Worm (Caenorhabditis elegans) whole organism, L2 larva: Measurements from ENCODE around the gene ZK1307.8.

ENCODE experiments used
- C34F6.9 ChIP-seq: fragments of 150-350 bp; optimal IDR thresholded peaks from 2 replicates; lab custom pipeline; 2014; ENCODE audit warnings: missing biosample characterization, missing genetic modification characterization
- F13H6.1 ChIP-seq: sonication (generic microtip); optimal IDR thresholded peaks from 2 replicates; lab custom pipeline; 2016; ENCODE audit warnings: missing genetic modification characterization, missing compliant biosample characterization
- R02D3.7 ChIP-seq: fragments of 150-350 bp; optimal IDR thresholded peaks from 2 replicates; lab custom pipeline; 2014; ENCODE audit warnings: missing biosample characterization, missing genetic modification characterization
- Y55F3AM.14 ChIP-seq: fragments of 200-800 bp; sonication (Bioruptor generic); optimal IDR thresholded peaks from 2 replicates; lab custom pipeline; 2018; ENCODE audit warnings: mild to moderate bottlenecking, missing genetic modification characterization, missing compliant biosample characterization
- ZK546.5 ChIP-seq: sonication (generic microtip); optimal IDR thresholded peaks from 2 replicates; lab custom pipeline; 2017; ENCODE audit warnings: missing biosample characterization, missing genetic modification characterization
- alr-1 ChIP-seq: fragments of 150-350 bp; optimal IDR thresholded peaks from 2 replicates; lab custom pipeline; 2014; ENCODE audit warnings: missing biosample characterization, missing genetic modification characterization
- aly-2 ChIP-seq: fragments of 150-350 bp; optimal IDR thresholded peaks from 2 replicates; lab custom pipeline; 2014; ENCODE audit warnings: missing biosample characterization, missing genetic modification characterization
- ama-1 ChIP-seq: fragments of 150-350 bp; optimal IDR thresholded peaks from 2 replicates; lab custom pipeline; 2018; ENCODE audit warnings: inconsistent platforms
- blmp-1 ChIP-seq: sonication (generic microtip); optimal IDR thresholded peaks from 2 replicates; lab custom pipeline; 2017; ENCODE audit warnings: missing genetic modification characterization, mild to moderate bottlenecking, missing compliant biosample characterization, antibody characterized with exemption, moderate library complexity; ENCODE audit not compliant: insufficient read depth
- ceh-16 ChIP-seq: fragments of 150-350 bp; optimal IDR thresholded peaks from 2 replicates; lab custom pipeline; 2014; ENCODE audit warnings: missing biosample characterization, missing genetic modification characterization
- ceh-82 ChIP-seq: fragments of 150-350 bp; optimal IDR thresholded peaks from 2 replicates; lab custom pipeline; 2014; ENCODE audit warnings: missing biosample characterization, missing genetic modification characterization
- crh-2 ChIP-seq: sonication (generic microtip); optimal IDR thresholded peaks from 2 replicates; lab custom pipeline; 2017; ENCODE audit warnings: missing biosample characterization, missing genetic modification characterization
- dmd-4 ChIP-seq: sonication (generic microtip); optimal IDR thresholded peaks from 2 replicates; lab custom pipeline; 2017; ENCODE audit warnings: missing biosample characterization, missing genetic modification characterization
- egl-27 ChIP-seq: sonication (generic microtip); optimal IDR thresholded peaks from 3 replicates; lab custom pipeline; 2017; ENCODE audit warnings: missing biosample characterization, missing genetic modification reagents, missing genetic modification characterization
- elt-1 ChIP-seq: fragments of 150-350 bp; optimal IDR thresholded peaks from 2 replicates; lab custom pipeline; 2014; ENCODE audit warnings: missing biosample characterization, missing genetic modification characterization
- elt-3 ChIP-seq: sonication (generic microtip); optimal IDR thresholded peaks from 2 replicates; lab custom pipeline; 2017; ENCODE audit warnings: missing biosample characterization, missing genetic modification characterization
- fos-1 ChIP-seq: fragments of 150-350 bp; optimal IDR thresholded peaks from 2 replicates; lab custom pipeline; 2014; ENCODE audit warnings: missing biosample characterization, missing genetic modification characterization
- gmeb-1 ChIP-seq: fragments of 150-350 bp; optimal IDR thresholded peaks from 2 replicates; lab custom pipeline; 2014; ENCODE audit warnings: missing biosample characterization, missing genetic modification characterization
- lin-11 ChIP-seq: fragments of 150-350 bp; sonication (generic microtip); optimal IDR thresholded peaks from 2 replicates; lab custom pipeline; 2014; ENCODE audit warnings: missing biosample characterization, missing genetic modification characterization, inconsistent platforms, mixed read lengths
- lin-13 ChIP-seq: fragments of 150-350 bp; optimal IDR thresholded peaks from 2 replicates; lab custom pipeline; 2014; ENCODE audit warnings: missing biosample characterization, missing genetic modification reagents, missing genetic modification characterization
- lin-39 ChIP-seq: fragments of 150-350 bp; optimal IDR thresholded peaks from 2 replicates; lab custom pipeline; 2014; ENCODE audit warnings: missing biosample characterization, missing genetic modification reagents, missing genetic modification characterization
- lsy-2 ChIP-seq, 2 experiments: fragments of 150-350 bp in 1 of 2; sonication (generic microtip) in 1 of 2; optimal IDR thresholded peaks; 2 replicates each; lab custom pipeline; 2014 to 2017; ENCODE audit warnings: missing biosample characterization in 2 of 2, missing genetic modification characterization in 2 of 2
- mab-5 ChIP-seq: fragments of 150-350 bp; optimal IDR thresholded peaks from 2 replicates; lab custom pipeline; 2014; ENCODE audit warnings: missing biosample characterization, missing genetic modification characterization
- mbf-1 ChIP-seq: sonication (generic microtip); optimal IDR thresholded peaks from 2 replicates; lab custom pipeline; 2017; ENCODE audit warnings: missing biosample characterization, missing genetic modification characterization
- mdl-1 ChIP-seq, 2 experiments: fragments of 150-350 bp in 1 of 2; sonication (generic microtip) in 1 of 2; optimal IDR thresholded peaks; 2 replicates each; lab custom pipeline; 2017; ENCODE audit warnings: missing biosample characterization in 2 of 2, missing genetic modification characterization in 2 of 2
- nhr-10 ChIP-seq: sonication (generic microtip); optimal IDR thresholded peaks from 2 replicates; lab custom pipeline; 2017; ENCODE audit warnings: missing biosample characterization, missing genetic modification characterization
- nhr-11 ChIP-seq: fragments of 150-350 bp; optimal IDR thresholded peaks from 2 replicates; lab custom pipeline; 2014; ENCODE audit warnings: missing biosample characterization, missing genetic modification characterization
- nhr-129 ChIP-seq: fragments of 150-350 bp; optimal IDR thresholded peaks from 2 replicates; lab custom pipeline; 2014; ENCODE audit warnings: missing biosample characterization, missing genetic modification characterization
- nhr-21 ChIP-seq: fragments of 150-350 bp; optimal IDR thresholded peaks from 2 replicates; lab custom pipeline; 2014; ENCODE audit warnings: missing biosample characterization, missing genetic modification characterization
- nhr-23 ChIP-seq: fragments of 150-350 bp; optimal IDR thresholded peaks from 2 replicates; lab custom pipeline; 2014; ENCODE audit warnings: missing biosample characterization, missing genetic modification reagents, missing genetic modification characterization
- nhr-237 ChIP-seq: fragments of 150-350 bp; optimal IDR thresholded peaks from 2 replicates; lab custom pipeline; 2014; ENCODE audit warnings: missing biosample characterization, missing genetic modification characterization
- nhr-25 ChIP-seq: fragments of 150-350 bp; sonication (generic microtip); optimal IDR thresholded peaks from 3 replicates; lab custom pipeline; 2014; ENCODE audit warnings: missing biosample characterization, missing genetic modification characterization
- nhr-6 ChIP-seq: fragments of 150-350 bp; optimal IDR thresholded peaks from 2 replicates; lab custom pipeline; 2014; ENCODE audit warnings: missing biosample characterization, missing genetic modification characterization
- nhr-77 ChIP-seq: fragments of 150-350 bp; optimal IDR thresholded peaks from 2 replicates; lab custom pipeline; 2014; ENCODE audit warnings: missing biosample characterization, missing genetic modification characterization
- peb-1 ChIP-seq: fragments of 150-350 bp; optimal IDR thresholded peaks from 2 replicates; lab custom pipeline; 2014; ENCODE audit warnings: missing biosample characterization, missing genetic modification characterization
- sem-4 ChIP-seq: fragments of 150-350 bp; optimal IDR thresholded peaks from 2 replicates; lab custom pipeline; 2014; ENCODE audit warnings: missing biosample characterization, missing genetic modification reagents, missing genetic modification characterization
- skn-1 ChIP-seq: sonication (generic microtip); optimal IDR thresholded peaks from 2 replicates; lab custom pipeline; 2017; ENCODE audit warnings: missing biosample characterization, missing genetic modification characterization
- sma-3 ChIP-seq: sonication (generic microtip); optimal IDR thresholded peaks from 2 replicates; lab custom pipeline; 2016; ENCODE audit warnings: missing genetic modification reagents, missing genetic modification characterization, missing compliant biosample characterization
- sma-9 ChIP-seq, 2 experiments: fragments of 150-350 bp in 1 of 2; sonication (generic microtip) in 1 of 2; optimal IDR thresholded peaks; 2 replicates each; lab custom pipeline; 2014 to 2016; ENCODE audit warnings: missing genetic modification characterization in 2 of 2, mild to moderate bottlenecking in 1 of 2, missing biosample characterization in 1 of 2, missing compliant biosample characterization in 1 of 2, missing genetic modification reagents in 1 of 2, moderate library complexity in 1 of 2
- snpc-4 ChIP-seq: fragments of 150-350 bp; optimal IDR thresholded peaks from 2 replicates; lab custom pipeline; 2014; ENCODE audit warnings: missing biosample characterization, missing genetic modification characterization
- unc-39 ChIP-seq: fragments of 150-350 bp; optimal IDR thresholded peaks from 2 replicates; lab custom pipeline; 2014; ENCODE audit warnings: missing biosample characterization, missing genetic modification characterization
- unc-55 ChIP-seq: fragments of 150-350 bp; sonication (generic microtip); optimal IDR thresholded peaks from 3 replicates; lab custom pipeline; 2014; ENCODE audit warnings: missing biosample characterization, missing genetic modification reagents, missing genetic modification characterization
- unc-62 ChIP-seq: fragments of 150-350 bp; optimal IDR thresholded peaks from 2 replicates; lab custom pipeline; 2014; ENCODE audit warnings: missing biosample characterization, missing genetic modification reagents, missing genetic modification characterization
- zag-1 ChIP-seq: fragments of 150-350 bp; optimal IDR thresholded peaks from 2 replicates; lab custom pipeline; 2014; ENCODE audit warnings: missing biosample characterization, missing genetic modification characterization
- ztf-1 ChIP-seq: fragments of 200-800 bp; sonication (Bioruptor generic); conservative IDR thresholded peaks from 2 replicates; pipeline ENCODE4 v1.3.6; 2022; ENCODE audit warnings: missing genetic modification characterization, missing compliant biosample characterization
- ztf-11 ChIP-seq: sonication (generic microtip); optimal IDR thresholded peaks from 2 replicates; lab custom pipeline; 2017; ENCODE audit warnings: missing biosample characterization, missing genetic modification characterization
- ztf-4 ChIP-seq: fragments of 150-350 bp; optimal IDR thresholded peaks from 2 replicates; lab custom pipeline; 2014; ENCODE audit warnings: missing biosample characterization, missing genetic modification characterization

The ZK1307.8 gene

ce11 chrII:9601679-9602078 lies 22.7 kb upstream of the ZK1307.8 start:
- TF ChIP-seq unc-39 (tag; lab: Kevin White, UChicago) (no peak), gmeb-1 (peak; percentile 54), skn-1 (tag; lab: Kevin White, UChicago) (no peak), unc-55 (GFP tag; lab: Kevin White, UChicago) (no peak), F13H6.1 (tag; lab: Kevin White, UChicago) (no peak), mdl-1 (tag; optimal IDR thresholded peaks at IDR 0.05; lab: Kevin White, UChicago) (peak; percentile 3 to 70), sem-4 (tag; lab: Kevin White, UChicago) (peak; percentile 72), lin-13 (GFP tag; lab: Kevin White, UChicago) (peak; percentile 9), crh-2 (tag; lab: Kevin White, UChicago) (peak; percentile 75), blmp-1 (tag; lab: Kevin White, UChicago) (peak; percentile 68), fos-1 (tag; lab: Kevin White, UChicago) (no peak), nhr-23 (tag; lab: Kevin White, UChicago) (no peak), R02D3.7 (tag; lab: Kevin White, UChicago) (no peak), nhr-10 (tag; lab: Kevin White, UChicago) (no peak), ztf-4 (peak; percentile 72), aly-2 (tag; lab: Kevin White, UChicago) (no peak), ZK546.5 (no peak), sma-3 (GFP tag; lab: Kevin White, UChicago) (peak; percentile 17), peb-1 (tag; lab: Kevin White, UChicago) (no peak), nhr-21 (tag; lab: Kevin White, UChicago) (peak; percentile 12), nhr-77 (no peak), zag-1 (no peak), lin-11 (no peak), snpc-4 (tag; lab: Kevin White, UChicago) (no peak), nhr-129 (tag; lab: Kevin White, UChicago) (peak; percentile 86), C34F6.9 (peak; percentile 36), egl-27 (tag; lab: Kevin White, UChicago) (no peak), lsy-2 (tag; optimal IDR thresholded peaks at IDR 0.05; lab: Kevin White, UChicago) (peak in 1 of 2 experiments; percentile 60), ceh-16 (tag; lab: Kevin White, UChicago) (no peak), mab-5 (tag; lab: Kevin White, UChicago) (no peak), elt-3 (tag; lab: Kevin White, UChicago) (no peak), Y55F3AM.14 (GFP tag; lab: Kevin White, UChicago) (no peak), unc-62 (GFP tag; lab: Kevin White, UChicago) (no peak), ztf-11 (tag; lab: Kevin White, UChicago) (no peak), elt-1 (tag; lab: Kevin White, UChicago) (no peak), nhr-6 (tag; lab: Kevin White, UChicago) (peak; percentile 27), sma-9 (GFP tag; optimal IDR thresholded peaks at IDR 0.05; lab: Kevin White, UChicago) (peak; percentile 87), sma-9 (tag; optimal IDR thresholded peaks at IDR 0.05; lab: Kevin White, UChicago) (no peak), dmd-4 (tag; lab: Kevin White, UChicago) (no peak), ztf-1 (GFP tag; lab: Robert Waterston, UW) (no peak), alr-1 (tag; lab: Kevin White, UChicago) (no peak), nhr-11 (tag; lab: Kevin White, UChicago) (no peak), nhr-25 (tag; lab: Kevin White, UChicago) (peak; percentile 86), lin-39 (tag; lab: Kevin White, UChicago) (no peak), mbf-1 (no peak), ama-1 (lab: Kevin White, UChicago) (no peak), ceh-82 (tag; lab: Kevin White, UChicago) (no peak), nhr-237 (tag; lab: Kevin White, UChicago) (no peak)
